Worm (Caenorhabditis elegans) whole organism, L3 larva: ENCODE results near the gene F59B10.2.

Experiments
- R02D3.7 ChIP-seq: fragments of 150-350 bp; optimal IDR thresholded peaks from 2 replicates; lab custom pipeline; 2014; ENCODE audit warnings: missing biosample characterization, missing genetic modification characterization
- ZK546.5 ChIP-seq: sonication (generic microtip); optimal IDR thresholded peaks from 2 replicates; lab custom pipeline; 2017; ENCODE audit warnings: missing biosample characterization, missing genetic modification characterization
- aly-2 ChIP-seq: fragments of 150-350 bp; optimal IDR thresholded peaks from 2 replicates; lab custom pipeline; 2014; ENCODE audit warnings: missing biosample characterization, missing genetic modification characterization
- ama-1 ChIP-seq: fragments of 150-350 bp; optimal IDR thresholded peaks from 2 replicates; lab custom pipeline; 2018
- ceh-16 ChIP-seq: sonication (generic microtip); optimal IDR thresholded peaks from 2 replicates; lab custom pipeline; 2017; ENCODE audit warnings: missing biosample characterization, missing genetic modification characterization
- ceh-28 ChIP-seq: fragments of 150-350 bp; optimal IDR thresholded peaks from 2 replicates; lab custom pipeline; 2014; ENCODE audit warnings: missing biosample characterization, missing genetic modification reagents, missing genetic modification characterization
- ceh-82 ChIP-seq: fragments of 150-350 bp; optimal IDR thresholded peaks from 2 replicates; lab custom pipeline; 2014; ENCODE audit warnings: missing biosample characterization, missing genetic modification characterization
- ceh-9 ChIP-seq: sonication (generic microtip); optimal IDR thresholded peaks from 2 replicates; lab custom pipeline; 2018; ENCODE audit warnings: missing biosample characterization, missing genetic modification characterization
- egl-5 ChIP-seq: fragments of 150-350 bp; optimal IDR thresholded peaks from 2 replicates; lab custom pipeline; 2017; ENCODE audit warnings: missing biosample characterization, missing genetic modification reagents, missing genetic modification characterization, inconsistent platforms
- elt-1 ChIP-seq: fragments of 150-350 bp; optimal IDR thresholded peaks from 2 replicates; lab custom pipeline; 2014; ENCODE audit warnings: missing biosample characterization, missing genetic modification characterization
- elt-2 ChIP-seq: sonication (generic microtip); optimal IDR thresholded peaks from 2 replicates; lab custom pipeline; 2016; ENCODE audit warnings: missing genetic modification reagents, mild to moderate bottlenecking, missing genetic modification characterization, missing compliant biosample characterization
- elt-3 ChIP-seq, 3 experiments: fragments of 150-350 bp in 1 of 3; sonication (generic microtip) in 2 of 3; optimal IDR thresholded peaks; 2 replicates in 2 of 3; 4 replicates in 1 of 3; lab custom pipeline; 2014 to 2017; ENCODE audit warnings: missing biosample characterization in 3 of 3, missing genetic modification characterization in 3 of 3
- eor-1 ChIP-seq, 2 experiments: fragments of 150-350 bp; optimal IDR thresholded peaks; 2 replicates each; lab custom pipeline; 2014 to 2018; ENCODE audit warnings: missing biosample characterization in 2 of 2, missing genetic modification characterization in 2 of 2
- fkh-10 ChIP-seq: sonication (generic microtip); optimal IDR thresholded peaks from 2 replicates; lab custom pipeline; 2017; ENCODE audit warnings: missing biosample characterization, missing genetic modification reagents, missing genetic modification characterization
- fos-1 ChIP-seq: fragments of 150-350 bp; optimal IDR thresholded peaks from 2 replicates; lab custom pipeline; 2014; ENCODE audit warnings: missing biosample characterization, missing genetic modification characterization
- jun-1 ChIP-seq: fragments of 150-350 bp; optimal IDR thresholded peaks from 2 replicates; lab custom pipeline; 2014; ENCODE audit warnings: missing biosample characterization, missing genetic modification reagents, missing genetic modification characterization
- lin-39 ChIP-seq: fragments of 150-350 bp; optimal IDR thresholded peaks from 2 replicates; lab custom pipeline; 2018; ENCODE audit warnings: missing biosample characterization, missing genetic modification reagents, missing genetic modification characterization
- lsy-12 ChIP-seq: sonication (generic microtip); optimal IDR thresholded peaks from 2 replicates; lab custom pipeline; 2016; ENCODE audit warnings: mild to moderate bottlenecking, missing genetic modification characterization, missing compliant biosample characterization
- mdl-1 ChIP-seq: fragments of 150-350 bp; optimal IDR thresholded peaks from 2 replicates; lab custom pipeline; 2014; ENCODE audit warnings: missing biosample characterization, missing genetic modification characterization
- mml-1 ChIP-seq: fragments of 150-350 bp; sonication (generic microtip); optimal IDR thresholded peaks from 3 replicates; lab custom pipeline; 2014; ENCODE audit warnings: missing biosample characterization, missing genetic modification characterization
- nhr-12 ChIP-seq: fragments of 150-350 bp; optimal IDR thresholded peaks from 2 replicates; lab custom pipeline; 2014; ENCODE audit warnings: missing biosample characterization, missing genetic modification characterization
- nhr-23 ChIP-seq: fragments of 150-350 bp; optimal IDR thresholded peaks from 2 replicates; lab custom pipeline; 2014; ENCODE audit warnings: missing biosample characterization, missing genetic modification reagents, missing genetic modification characterization
- nhr-237 ChIP-seq: fragments of 150-350 bp; optimal IDR thresholded peaks from 2 replicates; lab custom pipeline; 2014; ENCODE audit warnings: missing biosample characterization, missing genetic modification characterization
- nhr-25 ChIP-seq: sonication (generic microtip); optimal IDR thresholded peaks from 2 replicates; lab custom pipeline; 2017; ENCODE audit warnings: missing biosample characterization, missing genetic modification characterization
- nhr-28 ChIP-seq: fragments of 150-350 bp; optimal IDR thresholded peaks from 2 replicates; lab custom pipeline; 2014; ENCODE audit warnings: missing biosample characterization, missing genetic modification characterization
- nhr-67 ChIP-seq: fragments of 150-350 bp; optimal IDR thresholded peaks from 2 replicates; lab custom pipeline; 2014; ENCODE audit warnings: missing biosample characterization, missing genetic modification characterization
- nhr-76 ChIP-seq: fragments of 150-350 bp; sonication (generic microtip); optimal IDR thresholded peaks from 5 replicates; lab custom pipeline; 2014; ENCODE audit warnings: missing biosample characterization, missing genetic modification characterization
- pha-4 ChIP-seq: fragments of 150-350 bp; optimal IDR thresholded peaks from 2 replicates; lab custom pipeline; 2014; ENCODE audit warnings: missing biosample characterization, missing genetic modification reagents, missing genetic modification characterization
- pqm-1 ChIP-seq: fragments of 150-350 bp; optimal IDR thresholded peaks from 2 replicates; lab custom pipeline; 2017; ENCODE audit warnings: missing biosample characterization, missing genetic modification characterization, inconsistent platforms
- skn-1 ChIP-seq: fragments of 150-350 bp; optimal IDR thresholded peaks from 2 replicates; lab custom pipeline; 2014; ENCODE audit warnings: missing biosample characterization, missing genetic modification characterization
- snpc-4 ChIP-seq: fragments of 150-350 bp; optimal IDR thresholded peaks from 2 replicates; lab custom pipeline; 2014; ENCODE audit warnings: missing biosample characterization, missing genetic modification characterization
- tbx-2 ChIP-seq: sonication (generic microtip); optimal IDR thresholded peaks from 2 replicates; lab custom pipeline; 2016; ENCODE audit warnings: mild to moderate bottlenecking, missing genetic modification characterization, missing compliant biosample characterization
- unc-39 ChIP-seq: sonication (generic microtip); optimal IDR thresholded peaks from 4 replicates; lab custom pipeline; 2017; ENCODE audit warnings: missing biosample characterization, missing genetic modification characterization
- unc-62 ChIP-seq: fragments of 150-350 bp; sonication (generic microtip); optimal IDR thresholded peaks from 4 replicates; lab custom pipeline; 2014; ENCODE audit warnings: missing biosample characterization, missing genetic modification reagents, missing genetic modification characterization
- zag-1 ChIP-seq: fragments of 150-350 bp; optimal IDR thresholded peaks from 2 replicates; lab custom pipeline; 2014; ENCODE audit warnings: missing biosample characterization, missing genetic modification characterization
- ztf-4 ChIP-seq: fragments of 150-350 bp; optimal IDR thresholded peaks from 2 replicates; lab custom pipeline; 2014; ENCODE audit warnings: missing biosample characterization, missing genetic modification characterization

The F59B10.2 gene

ce11 chrII:10519017-10519416, 9.4 kb upstream of the F59B10.2 start, which contains the start of gene F59B10.4:
TSS of gene F59B10.4 (minus strand) at chrII:10519117.
- TF ChIP-seq mml-1 (tag; lab: Kevin White, UChicago), result no peak
- TF ChIP-seq ama-1, result no peak
- TF ChIP-seq skn-1 (tag; lab: Kevin White, UChicago), result no peak
- TF ChIP-seq snpc-4 (tag; lab: Kevin White, UChicago), result no peak
- TF ChIP-seq ceh-82 (tag; lab: Kevin White, UChicago), result no peak
- TF ChIP-seq nhr-28, result no peak
- no peak for TF ChIP-seq elt-2 (tag; lab: Kevin White, UChicago)
- TF ChIP-seq pha-4, result no peak
- TF ChIP-seq unc-39 (tag; lab: Kevin White, UChicago), result no peak
- no peak for TF ChIP-seq nhr-12 (tag; lab: Kevin White, UChicago)
- TF ChIP-seq egl-5 (tag; lab: Kevin White, UChicago), result no peak
- no peak for TF ChIP-seq aly-2 (tag; lab: Kevin White, UChicago)
- TF ChIP-seq unc-62, result no peak
- no peak for TF ChIP-seq fkh-10 (GFP tag; lab: Kevin White, UChicago)
- TF ChIP-seq R02D3.7 (tag; lab: Kevin White, UChicago), result no peak
- no peak for TF ChIP-seq ceh-16 (tag; lab: Kevin White, UChicago)
- TF ChIP-seq lin-39 (tag; lab: Kevin White, UChicago), result no peak
- no peak for TF ChIP-seq ceh-9 (tag; lab: Kevin White, UChicago)

- peak; percentile 40 for TF ChIP-seq nhr-23 (tag; lab: Kevin White, UChicago)
- TF ChIP-seq ceh-16 (tag; lab: Kevin White, UChicago), result no peak
- TF ChIP-seq lsy-12 (tag; lab: Kevin White, UChicago), result no peak
- TF ChIP-seq zag-1 (tag; lab: Kevin White, UChicago), result no peak
- no peak for TF ChIP-seq lin-39 (tag; lab: Kevin White, UChicago)
- TF ChIP-seq jun-1 (tag; lab: Kevin White, UChicago), result no peak
- TF ChIP-seq ZK546.5 (tag; lab: Kevin White, UChicago), result no peak
- no peak for TF ChIP-seq pqm-1 (tag; lab: Kevin White, UChicago)
Measured at ce11 chrII:10516375-10516774, 6.7 kb upstream of the F59B10.2 start.

ce11 chrII:10515422-10515821, 5.8 kb upstream of the F59B10.2 start:
- TF ChIP-seq ceh-28 (tag; lab: Kevin White, UChicago) (peak; percentile 2), unc-62 (no peak), aly-2 (tag; lab: Kevin White, UChicago) (no peak), nhr-23 (tag; lab: Kevin White, UChicago) (peak; percentile 54), tbx-2 (tag; lab: Kevin White, UChicago) (no peak), ceh-16 (tag; lab: Kevin White, UChicago) (no peak), elt-1 (tag; lab: Kevin White, UChicago) (no peak), nhr-25 (tag; lab: Kevin White, UChicago) (no peak)

ce11 chrII:10513377-10513776, 3.7 kb upstream of the F59B10.2 start:
- TF ChIP-seq nhr-76 (tag; lab: Kevin White, UChicago) (no peak), unc-39 (tag; lab: Kevin White, UChicago) (no peak)
- TF ChIP-seq, all 47 proteins: peak for 0

- TF ChIP-seq skn-1 (tag; lab: Kevin White, UChicago) (no peak), pha-4 (peak; percentile 63)
Measured at ce11 chrII:10510242-10510641, 596 bp upstream of the F59B10.2 start, which contains the start of gene F59B10.3. TSS of gene F59B10.3 (plus strand) at chrII:10510542.

- TF ChIP-seq nhr-67 (no peak), skn-1 (tag; lab: Kevin White, UChicago) (no peak), mdl-1 (tag; lab: Kevin White, UChicago) (no peak), fos-1 (tag; lab: Kevin White, UChicago) (no peak), ztf-4 (tag; lab: Kevin White, UChicago) (no peak), mml-1 (tag; lab: Kevin White, UChicago) (no peak), eor-1 (tag; optimal IDR thresholded peaks at IDR 0.05; lab: Kevin White, UChicago) (no peak), R02D3.7 (tag; lab: Kevin White, UChicago) (no peak), nhr-237 (no peak), ceh-9 (tag; lab: Kevin White, UChicago) (no peak), elt-3 (tag; optimal IDR thresholded peaks at IDR 0.05; lab: Kevin White, UChicago) (no peak), elt-1 (tag; lab: Kevin White, UChicago) (no peak), egl-5 (tag; lab: Kevin White, UChicago) (no peak), jun-1 (tag; lab: Kevin White, UChicago) (no peak), snpc-4 (tag; lab: Kevin White, UChicago) (no peak), nhr-25 (tag; lab: Kevin White, UChicago) (no peak), ceh-28 (tag; lab: Kevin White, UChicago) (no peak), aly-2 (tag; lab: Kevin White, UChicago) (no peak), nhr-76 (tag; lab: Kevin White, UChicago) (no peak), unc-39 (tag; lab: Kevin White, UChicago) (no peak)
Measured at ce11 chrII:10507906-10508305, 1.7 kb downstream of the F59B10.2 start.
